Worm (Caenorhabditis elegans) whole organism, late embryonic: Measurements from ENCODE around the gene lipl-6.
A peak's percentile ranks its signal among the peaks of the same experiment; 100 is the strongest.

Source experiments
- C08G9.2 ChIP-seq: sonication (generic microtip); optimal IDR thresholded peaks from 2 replicates; lab custom pipeline; 2016; ENCODE audit warnings: mild to moderate bottlenecking, missing genetic modification characterization, moderate library complexity, missing compliant biosample characterization
- F13H6.1 ChIP-seq: sonication (generic microtip); optimal IDR thresholded peaks from 2 replicates; lab custom pipeline; 2016; ENCODE audit warnings: missing genetic modification characterization, missing compliant biosample characterization
- K02D7.2 ChIP-seq: sonication (generic microtip); optimal IDR thresholded peaks from 2 replicates; lab custom pipeline; 2017; ENCODE audit warnings: mild to moderate bottlenecking, missing genetic modification characterization, missing compliant biosample characterization
- ahr-1 ChIP-seq: sonication (generic microtip); optimal IDR thresholded peaks from 2 replicates; lab custom pipeline; 2016; ENCODE audit warnings: missing genetic modification characterization, missing compliant biosample characterization
- ama-1 ChIP-seq: fragments of 150-350 bp; optimal IDR thresholded peaks from 2 replicates; lab custom pipeline; 2014
- ceh-14 ChIP-seq: sonication (generic microtip); optimal IDR thresholded peaks from 2 replicates; lab custom pipeline; 2016; ENCODE audit warnings: missing genotype, missing genetic modification characterization, missing compliant biosample characterization
- ceh-19 ChIP-seq: fragments of 200-800 bp; sonication (Bioruptor generic); optimal IDR thresholded peaks from 2 replicates; lab custom pipeline; 2018; ENCODE audit warnings: mild to moderate bottlenecking, missing genetic modification characterization, missing compliant biosample characterization
- ceh-2 ChIP-seq: sonication (generic microtip); optimal IDR thresholded peaks from 2 replicates; lab custom pipeline; 2016; ENCODE audit warnings: missing genotype, missing genetic modification characterization, missing compliant biosample characterization
- ceh-22 ChIP-seq: sonication (generic microtip); optimal IDR thresholded peaks from 2 replicates; lab custom pipeline; 2017; ENCODE audit warnings: missing biosample characterization, missing genetic modification characterization
- ceh-30 ChIP-seq: fragments of 150-350 bp; optimal IDR thresholded peaks from 2 replicates; lab custom pipeline; 2014; ENCODE audit warnings: missing biosample characterization, missing genetic modification characterization
- ceh-34 ChIP-seq: sonication (generic microtip); optimal IDR thresholded peaks from 2 replicates; lab custom pipeline; 2016; ENCODE audit warnings: mild to moderate bottlenecking, missing genetic modification characterization, missing compliant biosample characterization
- ceh-48 ChIP-seq: sonication (generic microtip); optimal IDR thresholded peaks from 2 replicates; lab custom pipeline; 2016; ENCODE audit warnings: missing genetic modification characterization, inconsistent platforms, missing compliant biosample characterization
- ceh-6 ChIP-seq: fragments of 200-800 bp; sonication (Bioruptor generic); optimal IDR thresholded peaks from 2 replicates; lab custom pipeline; 2018; ENCODE audit warnings: mild to moderate bottlenecking, missing genetic modification characterization, missing compliant biosample characterization
- che-1 ChIP-seq: sonication (generic microtip); optimal IDR thresholded peaks from 2 replicates; lab custom pipeline; 2016; ENCODE audit warnings: mild to moderate bottlenecking, missing genetic modification characterization, missing compliant biosample characterization
- dmd-4 ChIP-seq: sonication (generic microtip); optimal IDR thresholded peaks from 2 replicates; lab custom pipeline; 2016; ENCODE audit warnings: borderline replicate concordance, missing genetic modification characterization, missing compliant biosample characterization
- eyg-1 ChIP-seq: sonication (generic microtip); optimal IDR thresholded peaks from 2 replicates; lab custom pipeline; 2016; ENCODE audit warnings: missing genotype, missing genetic modification characterization, missing compliant biosample characterization
- fax-1 ChIP-seq: sonication (generic microtip); optimal IDR thresholded peaks from 2 replicates; lab custom pipeline; 2016; ENCODE audit warnings: missing genotype, missing genetic modification characterization, missing compliant biosample characterization
- gmeb-2 ChIP-seq: sonication (generic microtip); optimal IDR thresholded peaks from 2 replicates; lab custom pipeline; 2016; ENCODE audit warnings: missing genetic modification characterization, inconsistent platforms, missing compliant biosample characterization
- hlh-8 ChIP-seq: sonication (generic microtip); optimal IDR thresholded peaks from 2 replicates; lab custom pipeline; 2016; ENCODE audit warnings: missing genotype, missing genetic modification characterization, missing compliant biosample characterization
- lin-11 ChIP-seq: fragments of 200-800 bp; sonication (Bioruptor generic); optimal IDR thresholded peaks from 2 replicates; lab custom pipeline; 2018; ENCODE audit warnings: mild to moderate bottlenecking, missing genetic modification characterization, missing compliant biosample characterization
- madf-2 ChIP-seq: sonication (generic microtip); optimal IDR thresholded peaks from 2 replicates; lab custom pipeline; 2017; ENCODE audit warnings: missing genetic modification characterization, missing compliant biosample characterization
- mec-3 ChIP-seq: sonication (generic microtip); optimal IDR thresholded peaks from 2 replicates; lab custom pipeline; 2016; ENCODE audit warnings: borderline replicate concordance, missing genetic modification characterization, missing compliant biosample characterization
- nfya-1 ChIP-seq: sonication (generic microtip); optimal IDR thresholded peaks from 2 replicates; lab custom pipeline; 2017; ENCODE audit warnings: missing genetic modification characterization, mild to moderate bottlenecking, missing compliant biosample characterization, antibody characterized with exemption, moderate library complexity
- nhr-232 ChIP-seq: sonication (generic microtip); optimal IDR thresholded peaks from 2 replicates; lab custom pipeline; 2016; ENCODE audit warnings: missing genetic modification characterization, missing compliant biosample characterization
- pat-9 ChIP-seq: fragments of 200-800 bp; sonication (Bioruptor generic); optimal IDR thresholded peaks from 2 replicates; lab custom pipeline; 2018; ENCODE audit warnings: mild to moderate bottlenecking, missing genetic modification characterization, moderate library complexity, missing compliant biosample characterization
- pax-1 ChIP-seq: fragments of 150-350 bp; optimal IDR thresholded peaks from 2 replicates; lab custom pipeline; 2014; ENCODE audit warnings: missing biosample characterization, missing genetic modification characterization
- pqm-1 ChIP-seq: sonication (generic microtip); optimal IDR thresholded peaks from 2 replicates; lab custom pipeline; 2016; ENCODE audit warnings: missing genetic modification characterization, missing compliant biosample characterization
- pros-1 ChIP-seq: fragments of 150-350 bp; optimal IDR thresholded peaks from 2 replicates; lab custom pipeline; 2014; ENCODE audit warnings: missing biosample characterization, missing genetic modification reagents, missing genetic modification characterization
- sox-2 ChIP-seq: fragments of 200-800 bp; sonication (Bioruptor generic); IDR thresholded peaks from 2 replicates; pipeline ENCODE4 v1.3.6; 2022; ENCODE audit warnings: missing genetic modification reagents, missing genetic modification characterization, missing compliant biosample characterization
- sox-4 ChIP-seq: sonication (generic microtip); optimal IDR thresholded peaks from 2 replicates; lab custom pipeline; 2017; ENCODE audit warnings: mild to moderate bottlenecking, missing genetic modification characterization, inconsistent platforms, missing compliant biosample characterization
- tbx-2 ChIP-seq: sonication (generic microtip); optimal IDR thresholded peaks from 2 replicates; lab custom pipeline; 2016; ENCODE audit warnings: missing genetic modification characterization, missing compliant biosample characterization
- tbx-7 ChIP-seq: sonication (generic microtip); optimal IDR thresholded peaks from 2 replicates; lab custom pipeline; 2016; ENCODE audit warnings: missing genotype, missing genetic modification characterization, missing compliant biosample characterization
- unc-42 ChIP-seq: sonication (generic microtip); optimal IDR thresholded peaks from 2 replicates; lab custom pipeline; 2016; ENCODE audit warnings: missing genotype, missing genetic modification characterization, missing compliant biosample characterization
- unc-55 ChIP-seq: sonication (generic microtip); optimal IDR thresholded peaks from 2 replicates; lab custom pipeline; 2017; ENCODE audit warnings: missing biosample characterization, missing genetic modification reagents, missing genetic modification characterization
- unc-86 ChIP-seq: sonication (generic microtip); optimal IDR thresholded peaks from 2 replicates; lab custom pipeline; 2016; ENCODE audit warnings: missing genetic modification characterization, missing compliant biosample characterization
- zip-5 ChIP-seq: sonication (generic microtip); optimal IDR thresholded peaks from 2 replicates; lab custom pipeline; 2016; ENCODE audit warnings: missing genetic modification characterization, missing compliant biosample characterization

The lipl-6 gene

ce11 chrV:6969950-6970532, 35.9 kb upstream of the lipl-6 start, which contains the start of gene ptr-15:
Gene ptr-15, minus strand, starts transcription at chrV:6970000.
- no peak for TF ChIP-seq madf-2 (tag; lab: Kevin White, UChicago)
- no peak for TF ChIP-seq ceh-14
- TF ChIP-seq ceh-19 = no peak
- no peak for TF ChIP-seq K02D7.2 (tag; lab: Kevin White, UChicago)
- TF ChIP-seq ama-1 (lab: Kevin White, UChicago) = no peak
- no peak for TF ChIP-seq nhr-232 (tag; lab: Kevin White, UChicago)
- TF ChIP-seq nfya-1 (tag; lab: Kevin White, UChicago) = peak; percentile 11
- peak; percentile 30 for TF ChIP-seq unc-55 (GFP tag; lab: Kevin White, UChicago)
- TF ChIP-seq fax-1 (tag; lab: Kevin White, UChicago) = no peak
- no peak for TF ChIP-seq pqm-1
- no peak for TF ChIP-seq C08G9.2 (tag; lab: Kevin White, UChicago)
- no peak for TF ChIP-seq unc-86
- no peak for TF ChIP-seq gmeb-2 (tag; lab: Kevin White, UChicago)
- TF ChIP-seq ahr-1 (tag; lab: Kevin White, UChicago) = no peak
- no peak for TF ChIP-seq F13H6.1 (tag; lab: Kevin White, UChicago)
- TF ChIP-seq pat-9 = no peak
- no peak for TF ChIP-seq sox-4 (tag; lab: Kevin White, UChicago)
- TF ChIP-seq ceh-30 (tag; lab: Kevin White, UChicago) = no peak
- peak; percentile 57 for TF ChIP-seq pros-1
- TF ChIP-seq, all 69 proteins: peak for 3

- TF ChIP-seq ceh-34 (tag; lab: Kevin White, UChicago) (no peak), hlh-8 (no peak), tbx-7 (tag; lab: Kevin White, UChicago) (no peak), mec-3 (tag; lab: Kevin White, UChicago) (no peak), ceh-22 (no peak), pros-1 (no peak), dmd-4 (tag; lab: Kevin White, UChicago) (no peak), unc-42 (tag; lab: Kevin White, UChicago) (no peak), tbx-2 (tag; lab: Kevin White, UChicago) (no peak)
Observed at ce11 chrV:6956237-6956636, 22.1 kb upstream of the lipl-6 start, which contains the start of gene mec-1. Gene mec-1, plus strand, starts transcription at chrV:6956537.

ce11 chrV:6953797-6954196, 19.7 kb upstream of the lipl-6 start, which contains the start of gene srg-31:
Gene srg-31, minus strand, starts transcription at chrV:6953897.
- TF ChIP-seq eyg-1 (tag; lab: Kevin White, UChicago) = no peak
- no peak for TF ChIP-seq unc-55 (GFP tag; lab: Kevin White, UChicago)

ce11 chrV:6951306-6951705, 17.2 kb upstream of the lipl-6 start, which contains the start of gene T07H8.11:
Gene T07H8.11, minus strand, starts transcription at chrV:6951406.
- no peak for TF ChIP-seq tbx-7 (tag; lab: Kevin White, UChicago)
- no peak for TF ChIP-seq F13H6.1 (tag; lab: Kevin White, UChicago)
- no peak for TF ChIP-seq fax-1 (tag; lab: Kevin White, UChicago)
- no peak for TF ChIP-seq ceh-6 (GFP tag; lab: Kevin White, UChicago)
- TF ChIP-seq che-1 = no peak
- no peak for TF ChIP-seq ceh-2
- TF ChIP-seq pax-1 = no peak
- no peak for TF ChIP-seq unc-42 (tag; lab: Kevin White, UChicago)
- no peak for TF ChIP-seq pat-9
- TF ChIP-seq sox-2 (GFP tag; lab: Robert Waterston, UW) = no peak
- no peak for TF ChIP-seq dmd-4 (tag; lab: Kevin White, UChicago)
- no peak for TF ChIP-seq ceh-14
- no peak for TF ChIP-seq lin-11

- TF ChIP-seq ceh-48 (tag; lab: Kevin White, UChicago) (no peak), zip-5 (tag; lab: Kevin White, UChicago) (no peak), ceh-14 (no peak), dmd-4 (tag; lab: Kevin White, UChicago) (no peak), pat-9 (no peak)
- TF ChIP-seq, all 69 proteins: peak for 0
Observed at ce11 chrV:6949770-6950169, 15.7 kb upstream of the lipl-6 start, which contains the start of gene Y57E12B.11. Gene Y57E12B.11, minus strand, starts transcription at chrV:6949870.
